Worm (Caenorhabditis elegans) whole organism, L1 larva: ENCODE measurements around the gene str-255.

Experiments
- C16A3.4 ChIP-seq: fragments of 150-350 bp; optimal IDR thresholded peaks from 2 replicates; lab custom pipeline; 2014; ENCODE audit warnings: missing biosample characterization, missing genetic modification characterization
- F16B12.6 ChIP-seq: fragments of 150-350 bp; optimal IDR thresholded peaks from 2 replicates; lab custom pipeline; 2014; ENCODE audit warnings: missing biosample characterization, missing genetic modification characterization
- alr-1 ChIP-seq: fragments of 200-800 bp; sonication (Bioruptor generic); optimal IDR thresholded peaks from 2 replicates; lab custom pipeline; 2018; ENCODE audit warnings: borderline replicate concordance, mild to moderate bottlenecking, missing genetic modification characterization, missing compliant biosample characterization
- ama-1 ChIP-seq: fragments of 150-350 bp; optimal IDR thresholded peaks from 2 replicates; lab custom pipeline; 2014
- ceh-82 ChIP-seq, 3 experiments: fragments of 150-350 bp in 1 of 3; sonication (generic microtip) in 2 of 3; optimal IDR thresholded peaks; 2 replicates each; lab custom pipeline; 2014 to 2017; ENCODE audit warnings: missing biosample characterization in 3 of 3, missing genetic modification characterization in 3 of 3
- ceh-88 ChIP-seq: fragments of 200-800 bp; sonication (Bioruptor generic); IDR thresholded peaks from 2 replicates; pipeline ENCODE4 v1.3.6; 2022; ENCODE audit warnings: missing genetic modification characterization, missing compliant biosample characterization
- ces-1 ChIP-seq: fragments of 150-350 bp; optimal IDR thresholded peaks from 2 replicates; lab custom pipeline; 2014; ENCODE audit warnings: missing biosample characterization, missing genetic modification reagents, missing genetic modification characterization
- dpl-1 ChIP-seq, 3 experiments: fragments of 150-350 bp in 2 of 3; sonication (generic microtip) in 1 of 3; optimal IDR thresholded peaks; 2 replicates each; lab custom pipeline; 2014 to 2017; ENCODE audit warnings: missing biosample characterization in 3 of 3, missing genetic modification characterization in 3 of 3, missing genetic modification reagents in 3 of 3
- dsc-1 ChIP-seq: sonication (generic microtip); optimal IDR thresholded peaks from 2 replicates; lab custom pipeline; 2016; ENCODE audit warnings: mild to moderate bottlenecking, missing genetic modification characterization, missing compliant biosample characterization
- efl-1 ChIP-seq, 4 experiments: fragments of 150-350 bp; optimal IDR thresholded peaks in 3 of 4; peaks in 1 of 4; 1 replicate in 1 of 4; 2 replicates in 3 of 4; lab custom pipeline; 2014; ENCODE audit warnings: missing biosample characterization in 2 of 4, missing genetic modification characterization in 2 of 4, missing genetic modification reagents in 2 of 4
- egl-27 ChIP-seq, 2 experiments: fragments of 150-350 bp in 1 of 2; sonication (generic microtip); optimal IDR thresholded peaks; 3 replicates each; lab custom pipeline; 2017 to 2018; ENCODE audit warnings: missing biosample characterization in 2 of 2, missing genetic modification characterization in 2 of 2, missing genetic modification reagents in 2 of 2
- elt-2 ChIP-seq: sonication (generic microtip); optimal IDR thresholded peaks from 2 replicates; lab custom pipeline; 2016; ENCODE audit warnings: missing genetic modification characterization, mild to moderate bottlenecking, inconsistent platforms, missing compliant biosample characterization, missing genetic modification reagents
- fkh-10 ChIP-seq: sonication (generic microtip); optimal IDR thresholded peaks from 2 replicates; lab custom pipeline; 2017; ENCODE audit warnings: missing biosample characterization, missing genetic modification reagents, missing genetic modification characterization
- fkh-4 ChIP-seq: sonication (generic microtip); optimal IDR thresholded peaks from 2 replicates; lab custom pipeline; 2016; ENCODE audit warnings: missing compliant biosample characterization, missing genetic modification characterization, borderline replicate concordance
- grh-1 ChIP-seq: fragments of 200-800 bp; sonication (Bioruptor generic); IDR thresholded peaks from 2 replicates; pipeline ENCODE4 v1.3.6; 2022; ENCODE audit warnings: missing genetic modification reagents, missing genetic modification characterization, missing compliant biosample characterization
- hpl-2 ChIP-seq: fragments of 150-350 bp; optimal IDR thresholded peaks from 2 replicates; lab custom pipeline; 2014; ENCODE audit warnings: missing biosample characterization, missing genetic modification reagents, missing genetic modification characterization
- irx-1 ChIP-seq: sonication (generic microtip); optimal IDR thresholded peaks from 2 replicates; lab custom pipeline; 2016; ENCODE audit warnings: missing genetic modification characterization, missing compliant biosample characterization
- isw-1 ChIP-seq: fragments of 200-800 bp; sonication (Bioruptor generic); IDR thresholded peaks from 2 replicates; pipeline ENCODE4 v1.3.6; 2022; ENCODE audit warnings: missing genetic modification characterization, missing compliant biosample characterization
- jun-1 ChIP-seq: fragments of 150-350 bp; optimal IDR thresholded peaks from 2 replicates; lab custom pipeline; 2014; ENCODE audit warnings: missing biosample characterization, missing genetic modification reagents, missing genetic modification characterization
- lin-35 ChIP-seq, 2 experiments: fragments of 150-350 bp; optimal IDR thresholded peaks; 2 replicates each; lab custom pipeline; 2014; ENCODE audit warnings: missing biosample characterization in 2 of 2, missing genetic modification characterization in 2 of 2, missing genetic modification reagents in 2 of 2
- mdl-1 ChIP-seq, 2 experiments: fragments of 150-350 bp; optimal IDR thresholded peaks; 2 replicates each; lab custom pipeline; 2014 to 2017; ENCODE audit warnings: missing biosample characterization in 2 of 2, missing genetic modification characterization in 2 of 2, inconsistent platforms in 1 of 2
- nhr-12 ChIP-seq: sonication (generic microtip); optimal IDR thresholded peaks from 2 replicates; lab custom pipeline; 2017; ENCODE audit warnings: missing biosample characterization, missing genetic modification characterization
- nhr-20 ChIP-seq: sonication (generic microtip); optimal IDR thresholded peaks from 2 replicates; lab custom pipeline; 2016; ENCODE audit warnings: mild to moderate bottlenecking, missing genetic modification characterization, missing compliant biosample characterization
- nhr-47 ChIP-seq: sonication (generic microtip); optimal IDR thresholded peaks from 2 replicates; lab custom pipeline; 2016; ENCODE audit warnings: mild to moderate bottlenecking, missing genetic modification characterization, moderate library complexity, missing compliant biosample characterization
- nhr-76 ChIP-seq: sonication (generic microtip); optimal IDR thresholded peaks from 2 replicates; lab custom pipeline; 2017; ENCODE audit warnings: missing biosample characterization, missing genetic modification characterization
- nhr-90 ChIP-seq: sonication (generic microtip); optimal IDR thresholded peaks from 2 replicates; lab custom pipeline; 2016; ENCODE audit warnings: mild to moderate bottlenecking, missing genetic modification characterization, missing compliant biosample characterization; ENCODE audit not compliant: poor library complexity
- pqm-1 ChIP-seq: sonication (generic microtip); optimal IDR thresholded peaks from 3 replicates; lab custom pipeline; 2017; ENCODE audit warnings: missing biosample characterization, missing genetic modification characterization
- rnt-1 ChIP-seq: sonication (generic microtip); optimal IDR thresholded peaks from 2 replicates; lab custom pipeline; 2016; ENCODE audit warnings: mild to moderate bottlenecking, missing genetic modification characterization, moderate library complexity, missing compliant biosample characterization
- skn-1 ChIP-seq: fragments of 150-350 bp; optimal IDR thresholded peaks from 2 replicates; lab custom pipeline; 2014; ENCODE audit warnings: missing biosample characterization, missing genetic modification characterization
- snpc-4 ChIP-seq: fragments of 150-350 bp; optimal IDR thresholded peaks from 2 replicates; lab custom pipeline; 2014; ENCODE audit warnings: missing biosample characterization, missing genetic modification characterization
- snu-23 ChIP-seq: sonication (generic microtip); optimal IDR thresholded peaks from 2 replicates; lab custom pipeline; 2016; ENCODE audit warnings: missing genetic modification characterization, missing compliant biosample characterization
- sox-4 ChIP-seq: sonication (generic microtip); optimal IDR thresholded peaks from 2 replicates; lab custom pipeline; 2016; ENCODE audit warnings: missing genetic modification characterization, missing compliant biosample characterization
- unc-130 ChIP-seq: fragments of 150-350 bp; optimal IDR thresholded peaks from 2 replicates; lab custom pipeline; 2017; ENCODE audit warnings: missing biosample characterization, missing genetic modification characterization, inconsistent platforms
- unc-86 ChIP-seq: sonication (generic microtip); optimal IDR thresholded peaks from 2 replicates; lab custom pipeline; 2016; ENCODE audit warnings: missing genetic modification characterization, missing compliant biosample characterization
- unc-98 ChIP-seq: fragments of 200-800 bp; sonication (Bioruptor generic); IDR thresholded peaks from 2 replicates; pipeline ENCODE4 v1.3.6; 2022; ENCODE audit warnings: missing genetic modification characterization, missing compliant biosample characterization
- vab-15 ChIP-seq: sonication (generic microtip); optimal IDR thresholded peaks from 2 replicates; lab custom pipeline; 2017; ENCODE audit warnings: missing genotype, mild to moderate bottlenecking, missing genetic modification characterization, missing compliant biosample characterization
- ztf-4 ChIP-seq: fragments of 150-350 bp; optimal IDR thresholded peaks from 2 replicates; lab custom pipeline; 2014; ENCODE audit warnings: missing biosample characterization, missing genetic modification characterization

The str-255 gene

ce11 chrV:2206181-2206580 is 42.5 kb upstream of the str-255 start, which contains the start of gene srt-40:
srt-40 (minus strand) TSS chrV:2206281.
- TF ChIP-seq efl-1 (optimal IDR thresholded peaks at IDR 0.05; lab: Kevin White, UChicago): no peak
- TF ChIP-seq efl-1 (GFP tag; optimal IDR thresholded peaks at IDR 0.05 in 1 of 2; lab: Kevin White, UChicago): no peak
- TF ChIP-seq isw-1 (GFP tag; lab: Robert Waterston, UW): no peak
- no peak for TF ChIP-seq unc-130
- no peak for TF ChIP-seq sox-4
- TF ChIP-seq nhr-76 (tag; lab: Kevin White, UChicago): no peak
- TF ChIP-seq ceh-88 (GFP tag; lab: Robert Waterston, UW): no peak
- TF ChIP-seq, all 84 proteins: peak for 0

ce11 chrV:2204080-2204479 is 40.4 kb upstream of the str-255 start, which contains the start of gene cyp-33C12:
cyp-33C12 (minus strand) TSS chrV:2204400.
- no peak for TF ChIP-seq skn-1 (tag; lab: Kevin White, UChicago)
- TF ChIP-seq fkh-4 (tag; lab: Kevin White, UChicago): peak; percentile 71
- peak; percentile 91 for TF ChIP-seq dsc-1 (tag; lab: Kevin White, UChicago)

DNA sequence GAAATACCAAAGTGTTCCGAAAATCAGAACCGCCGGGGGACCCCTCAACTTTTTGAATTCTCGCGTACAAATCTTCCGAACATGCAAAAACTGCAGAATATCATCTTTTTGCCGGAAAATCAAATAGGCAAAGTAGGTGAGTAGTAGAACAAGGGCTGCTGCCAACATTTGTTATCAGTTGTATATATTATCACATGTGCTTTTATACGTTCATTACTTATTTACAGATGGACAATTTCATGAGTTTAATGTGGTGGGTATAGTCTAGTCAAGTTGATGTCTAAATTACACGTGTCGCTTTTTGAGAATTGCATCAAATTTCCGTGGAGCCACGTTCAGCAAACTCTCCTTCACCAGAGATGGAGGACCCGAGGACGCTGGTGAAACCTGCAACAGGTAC is 37.6 kb upstream of the str-255 start, which contains the start of gene cyp-32B1:
Gene cyp-32B1, minus strand, starts transcription at position 176 of the 400 bp plus-strand sequence.
- no peak for TF ChIP-seq alr-1
- TF ChIP-seq elt-2: peak; percentile 34
- TF ChIP-seq lin-35 (GFP tag; optimal IDR thresholded peaks at IDR 0.05; lab: Kevin White, UChicago): peak in 1 of 2 experiments; percentile 5

DNA sequence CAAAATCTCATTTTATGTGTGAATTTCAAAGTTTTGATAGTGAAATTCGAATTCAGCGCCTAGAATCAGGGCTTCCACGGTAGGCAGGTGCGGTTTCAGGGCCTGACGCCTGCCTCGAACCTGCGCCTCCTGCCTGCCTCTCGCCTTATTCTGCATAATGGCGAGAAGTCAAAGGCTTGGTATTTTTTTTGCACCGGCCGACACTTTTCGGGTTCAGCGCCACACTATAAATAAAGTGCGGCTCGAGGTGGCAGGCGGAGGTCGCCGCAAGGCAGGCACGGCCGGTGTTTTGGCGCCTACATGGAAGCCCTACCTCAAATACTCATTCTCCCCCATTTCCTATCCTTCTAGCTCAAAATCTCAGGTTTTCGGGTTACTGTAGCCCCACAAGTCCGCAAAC is 36.8 kb upstream of the str-255 start:
- TF ChIP-seq grh-1 (GFP tag; lab: Robert Waterston, UW) (no peak), jun-1 (tag; lab: Kevin White, UChicago) (no peak), irx-1 (tag; lab: Kevin White, UChicago) (no peak), ces-1 (GFP tag; lab: Kevin White, UChicago) (no peak), egl-27 (tag; optimal IDR thresholded peaks at IDR 0.05; lab: Kevin White, UChicago) (no peak), unc-98 (GFP tag; lab: Robert Waterston, UW) (no peak)

- TF ChIP-seq snpc-4 (tag; lab: Kevin White, UChicago) (peak; percentile 26), ztf-4 (tag; lab: Kevin White, UChicago) (no peak), fkh-10 (no peak), nhr-47 (tag; lab: Kevin White, UChicago) (no peak)
Observed at ce11 chrV:2199594-2199993, 36.0 kb upstream of the str-255 start.

- TF ChIP-seq snu-23 (GFP tag; lab: Kevin White, UChicago) (peak; percentile 30), dpl-1 (GFP tag; optimal IDR thresholded peaks at IDR 0.05; lab: Kevin White, UChicago) (no peak), C16A3.4 (tag; lab: Kevin White, UChicago) (no peak), ceh-82 (tag; optimal IDR thresholded peaks at IDR 0.05; lab: Kevin White, UChicago) (no peak), lin-35 (GFP tag; optimal IDR thresholded peaks at IDR 0.05; lab: Kevin White, UChicago) (peak in 1 of 2 experiments; percentile 36), ztf-4 (tag; lab: Kevin White, UChicago) (no peak), F16B12.6 (tag; lab: Kevin White, UChicago) (no peak), nhr-20 (peak; percentile 85), hpl-2 (GFP tag; lab: Kevin White, UChicago) (no peak), nhr-90 (peak; percentile 17), skn-1 (tag; lab: Kevin White, UChicago) (no peak), sox-4 (no peak), elt-2 (peak; percentile 50), dsc-1 (tag; lab: Kevin White, UChicago) (peak; percentile 64), nhr-12 (tag; lab: Kevin White, UChicago) (no peak), ama-1 (lab: Kevin White, UChicago) (no peak), efl-1 (optimal IDR thresholded peaks at IDR 0.05; lab: Kevin White, UChicago) (peak in 1 of 2 experiments; percentile 17), efl-1 (GFP tag; optimal IDR thresholded peaks at IDR 0.05 in 1 of 2; lab: Kevin White, UChicago) (peak in 1 of 2 experiments; percentile 50), nhr-76 (tag; lab: Kevin White, UChicago) (no peak), unc-86 (no peak), rnt-1 (tag; lab: Kevin White, UChicago) (peak; percentile 18), vab-15 (tag; lab: Kevin White, UChicago) (no peak), mdl-1 (tag; optimal IDR thresholded peaks at IDR 0.05; lab: Kevin White, UChicago) (peak in 1 of 2 experiments; percentile 43), pqm-1 (tag; lab: Kevin White, UChicago) (no peak)
Observed at ce11 chrV:2192117-2192516, 28.5 kb upstream of the str-255 start, which contains the start of gene nhr-13. nhr-13 (plus strand) TSS chrV:2192485.
